Worm (Caenorhabditis elegans) whole organism, L2 larva: ENCODE data around the gene M04B2.7.

Experiments used
- C34F6.9 ChIP-seq: fragments of 150-350 bp; optimal IDR thresholded peaks from 2 replicates; lab custom pipeline; 2014; ENCODE audit warnings: missing biosample characterization, missing genetic modification characterization
- F13H6.1 ChIP-seq: sonication (generic microtip); optimal IDR thresholded peaks from 2 replicates; lab custom pipeline; 2016; ENCODE audit warnings: missing genetic modification characterization, missing compliant biosample characterization
- R02D3.7 ChIP-seq: fragments of 150-350 bp; optimal IDR thresholded peaks from 2 replicates; lab custom pipeline; 2014; ENCODE audit warnings: missing biosample characterization, missing genetic modification characterization
- Y55F3AM.14 ChIP-seq: fragments of 200-800 bp; sonication (Bioruptor generic); optimal IDR thresholded peaks from 2 replicates; lab custom pipeline; 2018; ENCODE audit warnings: mild to moderate bottlenecking, missing genetic modification characterization, missing compliant biosample characterization
- ZK546.5 ChIP-seq: sonication (generic microtip); optimal IDR thresholded peaks from 2 replicates; lab custom pipeline; 2017; ENCODE audit warnings: missing biosample characterization, missing genetic modification characterization
- alr-1 ChIP-seq: fragments of 150-350 bp; optimal IDR thresholded peaks from 2 replicates; lab custom pipeline; 2014; ENCODE audit warnings: missing biosample characterization, missing genetic modification characterization
- aly-2 ChIP-seq: fragments of 150-350 bp; optimal IDR thresholded peaks from 2 replicates; lab custom pipeline; 2014; ENCODE audit warnings: missing biosample characterization, missing genetic modification characterization
- ama-1 ChIP-seq: fragments of 150-350 bp; optimal IDR thresholded peaks from 2 replicates; lab custom pipeline; 2018; ENCODE audit warnings: inconsistent platforms
- blmp-1 ChIP-seq: sonication (generic microtip); optimal IDR thresholded peaks from 2 replicates; lab custom pipeline; 2017; ENCODE audit warnings: missing genetic modification characterization, mild to moderate bottlenecking, missing compliant biosample characterization, antibody characterized with exemption, moderate library complexity; ENCODE audit not compliant: insufficient read depth
- ceh-16 ChIP-seq: fragments of 150-350 bp; optimal IDR thresholded peaks from 2 replicates; lab custom pipeline; 2014; ENCODE audit warnings: missing biosample characterization, missing genetic modification characterization
- ceh-82 ChIP-seq: fragments of 150-350 bp; optimal IDR thresholded peaks from 2 replicates; lab custom pipeline; 2014; ENCODE audit warnings: missing biosample characterization, missing genetic modification characterization
- crh-2 ChIP-seq: sonication (generic microtip); optimal IDR thresholded peaks from 2 replicates; lab custom pipeline; 2017; ENCODE audit warnings: missing biosample characterization, missing genetic modification characterization
- dmd-4 ChIP-seq: sonication (generic microtip); optimal IDR thresholded peaks from 2 replicates; lab custom pipeline; 2017; ENCODE audit warnings: missing biosample characterization, missing genetic modification characterization
- egl-27 ChIP-seq: sonication (generic microtip); optimal IDR thresholded peaks from 3 replicates; lab custom pipeline; 2017; ENCODE audit warnings: missing biosample characterization, missing genetic modification reagents, missing genetic modification characterization
- elt-1 ChIP-seq: fragments of 150-350 bp; optimal IDR thresholded peaks from 2 replicates; lab custom pipeline; 2014; ENCODE audit warnings: missing biosample characterization, missing genetic modification characterization
- elt-3 ChIP-seq: sonication (generic microtip); optimal IDR thresholded peaks from 2 replicates; lab custom pipeline; 2017; ENCODE audit warnings: missing biosample characterization, missing genetic modification characterization
- fos-1 ChIP-seq: fragments of 150-350 bp; optimal IDR thresholded peaks from 2 replicates; lab custom pipeline; 2014; ENCODE audit warnings: missing biosample characterization, missing genetic modification characterization
- gmeb-1 ChIP-seq: fragments of 150-350 bp; optimal IDR thresholded peaks from 2 replicates; lab custom pipeline; 2014; ENCODE audit warnings: missing biosample characterization, missing genetic modification characterization
- lin-11 ChIP-seq: fragments of 150-350 bp; sonication (generic microtip); optimal IDR thresholded peaks from 2 replicates; lab custom pipeline; 2014; ENCODE audit warnings: missing biosample characterization, missing genetic modification characterization, inconsistent platforms, mixed read lengths
- lin-13 ChIP-seq: fragments of 150-350 bp; optimal IDR thresholded peaks from 2 replicates; lab custom pipeline; 2014; ENCODE audit warnings: missing biosample characterization, missing genetic modification reagents, missing genetic modification characterization
- lin-39 ChIP-seq: fragments of 150-350 bp; optimal IDR thresholded peaks from 2 replicates; lab custom pipeline; 2014; ENCODE audit warnings: missing biosample characterization, missing genetic modification reagents, missing genetic modification characterization
- lsy-2 ChIP-seq, 2 experiments: fragments of 150-350 bp in 1 of 2; sonication (generic microtip) in 1 of 2; optimal IDR thresholded peaks; 2 replicates each; lab custom pipeline; 2014 to 2017; ENCODE audit warnings: missing biosample characterization in 2 of 2, missing genetic modification characterization in 2 of 2
- mab-5 ChIP-seq: fragments of 150-350 bp; optimal IDR thresholded peaks from 2 replicates; lab custom pipeline; 2014; ENCODE audit warnings: missing biosample characterization, missing genetic modification characterization
- mbf-1 ChIP-seq: sonication (generic microtip); optimal IDR thresholded peaks from 2 replicates; lab custom pipeline; 2017; ENCODE audit warnings: missing biosample characterization, missing genetic modification characterization
- mdl-1 ChIP-seq, 2 experiments: fragments of 150-350 bp in 1 of 2; sonication (generic microtip) in 1 of 2; optimal IDR thresholded peaks; 2 replicates each; lab custom pipeline; 2017; ENCODE audit warnings: missing biosample characterization in 2 of 2, missing genetic modification characterization in 2 of 2
- nhr-10 ChIP-seq: sonication (generic microtip); optimal IDR thresholded peaks from 2 replicates; lab custom pipeline; 2017; ENCODE audit warnings: missing biosample characterization, missing genetic modification characterization
- nhr-11 ChIP-seq: fragments of 150-350 bp; optimal IDR thresholded peaks from 2 replicates; lab custom pipeline; 2014; ENCODE audit warnings: missing biosample characterization, missing genetic modification characterization
- nhr-12 ChIP-seq: fragments of 150-350 bp; optimal IDR thresholded peaks from 2 replicates; lab custom pipeline; 2014; ENCODE audit warnings: missing biosample characterization, missing genetic modification characterization
- nhr-129 ChIP-seq: fragments of 150-350 bp; optimal IDR thresholded peaks from 2 replicates; lab custom pipeline; 2014; ENCODE audit warnings: missing biosample characterization, missing genetic modification characterization
- nhr-21 ChIP-seq: fragments of 150-350 bp; optimal IDR thresholded peaks from 2 replicates; lab custom pipeline; 2014; ENCODE audit warnings: missing biosample characterization, missing genetic modification characterization
- nhr-23 ChIP-seq: fragments of 150-350 bp; optimal IDR thresholded peaks from 2 replicates; lab custom pipeline; 2014; ENCODE audit warnings: missing biosample characterization, missing genetic modification reagents, missing genetic modification characterization
- nhr-237 ChIP-seq: fragments of 150-350 bp; optimal IDR thresholded peaks from 2 replicates; lab custom pipeline; 2014; ENCODE audit warnings: missing biosample characterization, missing genetic modification characterization
- nhr-25 ChIP-seq: fragments of 150-350 bp; sonication (generic microtip); optimal IDR thresholded peaks from 3 replicates; lab custom pipeline; 2014; ENCODE audit warnings: missing biosample characterization, missing genetic modification characterization
- nhr-6 ChIP-seq: fragments of 150-350 bp; optimal IDR thresholded peaks from 2 replicates; lab custom pipeline; 2014; ENCODE audit warnings: missing biosample characterization, missing genetic modification characterization
- nhr-77 ChIP-seq: fragments of 150-350 bp; optimal IDR thresholded peaks from 2 replicates; lab custom pipeline; 2014; ENCODE audit warnings: missing biosample characterization, missing genetic modification characterization
- peb-1 ChIP-seq: fragments of 150-350 bp; optimal IDR thresholded peaks from 2 replicates; lab custom pipeline; 2014; ENCODE audit warnings: missing biosample characterization, missing genetic modification characterization
- sem-4 ChIP-seq: fragments of 150-350 bp; optimal IDR thresholded peaks from 2 replicates; lab custom pipeline; 2014; ENCODE audit warnings: missing biosample characterization, missing genetic modification reagents, missing genetic modification characterization
- skn-1 ChIP-seq: sonication (generic microtip); optimal IDR thresholded peaks from 2 replicates; lab custom pipeline; 2017; ENCODE audit warnings: missing biosample characterization, missing genetic modification characterization
- sma-3 ChIP-seq: sonication (generic microtip); optimal IDR thresholded peaks from 2 replicates; lab custom pipeline; 2016; ENCODE audit warnings: missing genetic modification reagents, missing genetic modification characterization, missing compliant biosample characterization
- sma-9 ChIP-seq, 2 experiments: fragments of 150-350 bp in 1 of 2; sonication (generic microtip) in 1 of 2; optimal IDR thresholded peaks; 2 replicates each; lab custom pipeline; 2014 to 2016; ENCODE audit warnings: missing genetic modification characterization in 2 of 2, mild to moderate bottlenecking in 1 of 2, missing biosample characterization in 1 of 2, missing compliant biosample characterization in 1 of 2, missing genetic modification reagents in 1 of 2, moderate library complexity in 1 of 2
- snpc-4 ChIP-seq: fragments of 150-350 bp; optimal IDR thresholded peaks from 2 replicates; lab custom pipeline; 2014; ENCODE audit warnings: missing biosample characterization, missing genetic modification characterization
- unc-39 ChIP-seq: fragments of 150-350 bp; optimal IDR thresholded peaks from 2 replicates; lab custom pipeline; 2014; ENCODE audit warnings: missing biosample characterization, missing genetic modification characterization
- unc-55 ChIP-seq: fragments of 150-350 bp; sonication (generic microtip); optimal IDR thresholded peaks from 3 replicates; lab custom pipeline; 2014; ENCODE audit warnings: missing biosample characterization, missing genetic modification reagents, missing genetic modification characterization
- unc-62 ChIP-seq: fragments of 150-350 bp; optimal IDR thresholded peaks from 2 replicates; lab custom pipeline; 2014; ENCODE audit warnings: missing biosample characterization, missing genetic modification reagents, missing genetic modification characterization
- zag-1 ChIP-seq: fragments of 150-350 bp; optimal IDR thresholded peaks from 2 replicates; lab custom pipeline; 2014; ENCODE audit warnings: missing biosample characterization, missing genetic modification characterization
- ztf-1 ChIP-seq: fragments of 200-800 bp; sonication (Bioruptor generic); conservative IDR thresholded peaks from 2 replicates; pipeline ENCODE4 v1.3.6; 2022; ENCODE audit warnings: missing genetic modification characterization, missing compliant biosample characterization
- ztf-11 ChIP-seq: sonication (generic microtip); optimal IDR thresholded peaks from 2 replicates; lab custom pipeline; 2017; ENCODE audit warnings: missing biosample characterization, missing genetic modification characterization
- ztf-4 ChIP-seq: fragments of 150-350 bp; optimal IDR thresholded peaks from 2 replicates; lab custom pipeline; 2014; ENCODE audit warnings: missing biosample characterization, missing genetic modification characterization

The M04B2.7 gene

DNA sequence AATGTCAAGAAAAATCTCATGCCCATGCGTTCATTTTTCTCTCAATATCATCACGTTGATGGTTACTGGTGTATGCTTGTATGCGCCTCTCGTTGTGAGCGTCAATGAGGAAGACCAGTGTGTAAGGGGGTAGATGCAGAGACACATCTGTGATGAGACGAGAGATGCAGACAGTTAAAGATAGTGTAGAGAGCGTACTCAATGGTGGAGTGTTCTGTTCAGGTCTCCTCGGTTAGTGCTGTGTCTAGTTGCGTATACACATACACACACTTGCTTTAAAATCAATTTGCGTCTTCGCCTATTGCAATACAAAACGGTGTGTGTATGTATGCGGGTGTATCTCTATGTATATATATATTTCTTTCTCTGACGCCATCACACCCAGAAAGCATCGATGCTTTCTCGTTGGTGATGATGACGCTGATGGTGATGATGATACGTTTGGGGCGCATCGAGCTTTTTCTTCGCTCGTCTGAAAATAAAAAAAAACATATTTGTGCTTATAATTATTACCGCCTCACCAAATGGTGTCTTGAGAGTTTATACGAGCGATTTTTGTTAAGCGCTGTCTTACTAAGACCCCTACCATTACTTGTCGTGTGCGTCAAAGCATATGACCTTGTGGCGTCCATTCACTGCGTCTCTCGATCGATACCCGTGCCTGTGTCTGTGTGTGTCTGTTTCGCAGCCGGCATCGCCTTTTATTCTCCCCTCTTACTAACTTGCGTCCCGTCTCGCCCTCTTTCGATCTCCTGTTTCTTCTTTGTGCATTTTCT is 45.0 kb upstream of the M04B2.7 start, which contains the start of gene F40F11.3:
Gene F40F11.3 (minus strand): TSS at position 589 of the 776 bp plus-strand sequence.
- peak; percentile 75 for TF ChIP-seq sma-3 (GFP tag; lab: Kevin White, UChicago)
- TF ChIP-seq dmd-4 (tag; lab: Kevin White, UChicago), result no peak
- TF ChIP-seq F13H6.1, result peak; percentile 95
- no peak for TF ChIP-seq mbf-1 (tag; lab: Kevin White, UChicago)
- peak; percentile 16 for TF ChIP-seq unc-62 (GFP tag; lab: Kevin White, UChicago)
- peak; percentile 93 for TF ChIP-seq sma-9 (GFP tag; optimal IDR thresholded peaks at IDR 0.05; lab: Kevin White, UChicago)
- TF ChIP-seq sma-9 (tag; optimal IDR thresholded peaks at IDR 0.05; lab: Kevin White, UChicago), result no peak
- TF ChIP-seq nhr-25 (tag; lab: Kevin White, UChicago), result peak; percentile 85
- TF ChIP-seq nhr-77, result no peak
- TF ChIP-seq elt-3 (tag; lab: Kevin White, UChicago), result no peak
- TF ChIP-seq aly-2, result no peak
- peak; percentile 79 for TF ChIP-seq zag-1
- TF ChIP-seq alr-1 (tag; lab: Kevin White, UChicago), result peak; percentile 72
- TF ChIP-seq crh-2 (tag; lab: Kevin White, UChicago), result peak; percentile 91
- TF ChIP-seq lin-39 (tag; lab: Kevin White, UChicago), result no peak
- peak; percentile 92 for TF ChIP-seq sem-4 (tag; lab: Kevin White, UChicago)
- peak; percentile 67 for TF ChIP-seq lin-13 (GFP tag; lab: Kevin White, UChicago)
- peak; percentile 13 for TF ChIP-seq unc-39 (tag; lab: Kevin White, UChicago)
- peak; percentile 6 for TF ChIP-seq R02D3.7 (tag; lab: Kevin White, UChicago)
- peak; percentile 65 for TF ChIP-seq gmeb-1 (tag; lab: Kevin White, UChicago)
- TF ChIP-seq ama-1 (lab: Kevin White, UChicago), result no peak
- no peak for TF ChIP-seq ztf-11 (tag; lab: Kevin White, UChicago)
- peak; percentile 88 for TF ChIP-seq fos-1 (tag; lab: Kevin White, UChicago)
- TF ChIP-seq nhr-237 (tag; lab: Kevin White, UChicago), result no peak
- no peak for TF ChIP-seq nhr-11 (tag; lab: Kevin White, UChicago)
- TF ChIP-seq ceh-82 (tag; lab: Kevin White, UChicago), result no peak
- peak; percentile 93 for TF ChIP-seq nhr-6 (tag; lab: Kevin White, UChicago)
- peak; percentile 36 for TF ChIP-seq nhr-10 (tag; lab: Kevin White, UChicago)
- peak; percentile 84 for TF ChIP-seq unc-55 (GFP tag; lab: Kevin White, UChicago)
- no peak for TF ChIP-seq elt-1 (tag; lab: Kevin White, UChicago)
- peak; percentile 71 for TF ChIP-seq ceh-16 (tag; lab: Kevin White, UChicago)
- TF ChIP-seq mab-5 (tag; lab: Kevin White, UChicago), result peak; percentile 53
- peak; percentile 51 for TF ChIP-seq egl-27 (tag; lab: Kevin White, UChicago)
- TF ChIP-seq ZK546.5, result no peak
- peak; percentile 98 for TF ChIP-seq nhr-129
- peak; percentile 53 to 85 for TF ChIP-seq lsy-2 (tag; optimal IDR thresholded peaks at IDR 0.05; lab: Kevin White, UChicago)
- TF ChIP-seq Y55F3AM.14 (GFP tag; lab: Kevin White, UChicago), result no peak
- TF ChIP-seq C34F6.9 (tag; lab: Kevin White, UChicago), result peak; percentile 88
- peak; percentile 77 for TF ChIP-seq nhr-21
- peak; percentile 80 for TF ChIP-seq blmp-1 (tag; lab: Kevin White, UChicago)
- TF ChIP-seq ztf-4 (tag; lab: Kevin White, UChicago), result peak; percentile 94
- peak; percentile 23 to 80 for TF ChIP-seq mdl-1 (tag; optimal IDR thresholded peaks at IDR 0.05; lab: Kevin White, UChicago)
- TF ChIP-seq nhr-23 (tag; lab: Kevin White, UChicago), result no peak
- TF ChIP-seq nhr-12 (tag; lab: Kevin White, UChicago), result no peak
- TF ChIP-seq peb-1 (tag; lab: Kevin White, UChicago), result no peak
- peak; percentile 63 for TF ChIP-seq snpc-4
- peak; percentile 25 for TF ChIP-seq lin-11 (tag; lab: Kevin White, UChicago)
- peak; percentile 76 for TF ChIP-seq skn-1 (tag; lab: Kevin White, UChicago)
- TF ChIP-seq ztf-1 (GFP tag; lab: Robert Waterston, UW), result 0 out of 2 replicates have a peak, but pooled peaks have one; percentile 16
- TF ChIP-seq, all 48 proteins: peak for 31
